Fruit fly (Drosophila melanogaster) whole organism, embryonic: ENCODE measurements around the gene VhaAC45RP.
A peak's percentile ranks its signal among the peaks of the same experiment; 100 is the strongest.

Experiments used
- Atf-2 ChIP-seq: fragments of 200-800 bp; sonication (Bioruptor generic); optimal IDR thresholded peaks from 2 replicates; lab custom pipeline; 2016; ENCODE audit warnings: missing biosample characterization, missing genetic modification characterization
- B-H1 ChIP-seq: fragments of 200-800 bp; sonication (Bioruptor generic); IDR thresholded peaks from 3 replicates; pipeline ENCODE4 v1.3.6; 2022; ENCODE audit warnings: missing biosample characterization, missing genetic modification characterization
- CG10274 ChIP-seq: fragments of 200-800 bp; sonication (Bioruptor generic); optimal IDR thresholded peaks from 3 replicates; lab custom pipeline; 2017; ENCODE audit warnings: missing biosample characterization, mild to moderate bottlenecking, missing genetic modification characterization
- CG10654 ChIP-seq: fragments of 200-800 bp; sonication (Bioruptor generic); optimal IDR thresholded peaks from 2 replicates; lab custom pipeline; 2016; ENCODE audit warnings: missing biosample characterization, missing genetic modification characterization
- CG11093 ChIP-seq: fragments of 200-800 bp; sonication (Bioruptor generic); IDR thresholded peaks from 3 replicates; pipeline ENCODE4 v1.3.6; 2022; ENCODE audit warnings: missing biosample characterization, missing genetic modification characterization
- CG12104 ChIP-seq: fragments of 200-800 bp; sonication (Bioruptor generic); optimal IDR thresholded peaks from 3 replicates; lab custom pipeline; 2016; ENCODE audit warnings: missing biosample characterization, missing genetic modification characterization
- CG12299 ChIP-seq: fragments of 200-800 bp; sonication (Bioruptor generic); optimal IDR thresholded peaks from 2 replicates; lab custom pipeline; 2018; ENCODE audit warnings: missing biosample characterization, mild to moderate bottlenecking, missing genetic modification characterization
- CG13287 ChIP-seq: fragments of 200-800 bp; sonication (Bioruptor generic); IDR thresholded peaks from 2 replicates; pipeline ENCODE4 v1.3.6; 2022; ENCODE audit warnings: missing biosample characterization, missing genetic modification characterization; ENCODE audit not compliant: partially characterized antibody
- CG14667 ChIP-seq: fragments of 200-800 bp; sonication (Bioruptor generic); IDR thresholded peaks from 2 replicates; pipeline ENCODE4 v1.3.6; 2022; ENCODE audit warnings: missing biosample characterization, missing genetic modification characterization
- CG14965 ChIP-seq: fragments of 200-800 bp; sonication (Bioruptor generic); optimal IDR thresholded peaks from 2 replicates; lab custom pipeline; 2016; ENCODE audit warnings: missing biosample characterization, missing genetic modification characterization, borderline replicate concordance
- CG15514 ChIP-seq: fragments of 200-800 bp; sonication (Bioruptor generic); optimal IDR thresholded peaks from 3 replicates; lab custom pipeline; 2017; ENCODE audit warnings: missing biosample characterization, missing genetic modification characterization, mild to moderate bottlenecking, moderate library complexity, missing genetic modification reagents
- CG16863 ChIP-seq: fragments of 200-800 bp; sonication (Bioruptor generic); optimal IDR thresholded peaks from 3 replicates; lab custom pipeline; 2016; ENCODE audit warnings: missing biosample characterization, missing genetic modification characterization
- CG17186 ChIP-seq: fragments of 200-800 bp; sonication (Bioruptor generic); optimal IDR thresholded peaks from 3 replicates; lab custom pipeline; 2017; ENCODE audit warnings: missing biosample characterization, missing genetic modification reagents, missing genetic modification characterization
- CG2889 ChIP-seq: fragments of 200-800 bp; sonication (Bioruptor generic); IDR thresholded peaks from 3 replicates; pipeline ENCODE4 v1.3.6; 2022; ENCODE audit warnings: missing biosample characterization, missing genetic modification characterization
- CG30403 ChIP-seq: fragments of 200-800 bp; sonication (Bioruptor generic); optimal IDR thresholded peaks from 3 replicates; lab custom pipeline; 2016; ENCODE audit warnings: missing biosample characterization, missing genetic modification characterization
- CG4617 ChIP-seq: fragments of 200-800 bp; sonication (Bioruptor generic); optimal IDR thresholded peaks from 3 replicates; lab custom pipeline; 2016; ENCODE audit warnings: missing biosample characterization, missing genetic modification characterization, borderline replicate concordance
- CG5180 ChIP-seq: fragments of 200-800 bp; sonication (Bioruptor generic); optimal IDR thresholded peaks from 3 replicates; lab custom pipeline; 2017; ENCODE audit warnings: missing biosample characterization, missing genetic modification characterization, mild to moderate bottlenecking, moderate library complexity, missing genetic modification reagents
- CG6765 ChIP-seq: fragments of 200-800 bp; sonication (Bioruptor generic); optimal IDR thresholded peaks from 3 replicates; lab custom pipeline; 2017; ENCODE audit warnings: missing biosample characterization, mild to moderate bottlenecking, missing genetic modification characterization
- CG7745 ChIP-seq: fragments of 200-800 bp; sonication (Bioruptor generic); optimal IDR thresholded peaks from 2 replicates; lab custom pipeline; 2018; ENCODE audit warnings: missing biosample characterization, mild to moderate bottlenecking, missing genetic modification characterization, moderate library complexity
- CG9609 ChIP-seq: fragments of 200-800 bp; sonication (Bioruptor generic); optimal IDR thresholded peaks from 3 replicates; lab custom pipeline; 2016; ENCODE audit warnings: missing biosample characterization, missing genetic modification characterization
- CG9876 ChIP-seq: fragments of 200-800 bp; sonication (Bioruptor generic); optimal IDR thresholded peaks from 2 replicates; lab custom pipeline; 2016; ENCODE audit warnings: missing biosample characterization, missing genetic modification characterization
- CG9932 ChIP-seq: fragments of 200-800 bp; sonication (Bioruptor generic); IDR thresholded peaks from 2 replicates; pipeline ENCODE4 v1.3.6; 2022; ENCODE audit warnings: missing biosample characterization, missing genetic modification characterization
- CTCF ChIP-seq: fragments of 200-800 bp; sonication (Bioruptor generic); optimal IDR thresholded peaks from 2 replicates; lab custom pipeline; 2017; ENCODE audit warnings: missing biosample characterization, mild to moderate bottlenecking, missing genetic modification characterization, moderate library complexity
- Hr78 ChIP-seq, 2 experiments: fragments of 200-800 bp in 1 of 2; fragments of >200 bp in 1 of 2; sonication (Bioruptor generic) in 1 of 2; optimal IDR thresholded peaks; 2 replicates each; lab custom pipeline; 2017 to 2019; ENCODE audit warnings: missing biosample characterization in 2 of 2, missing genetic modification characterization in 2 of 2, mild to moderate bottlenecking in 1 of 2, moderate library complexity in 1 of 2
- Lpt ChIP-seq: fragments of >200 bp; optimal IDR thresholded peaks from 2 replicates; lab custom pipeline; 2018; ENCODE audit warnings: missing biosample characterization, missing genetic modification characterization
- Nf-YB ChIP-seq: fragments of 200-800 bp; sonication (Bioruptor generic); optimal IDR thresholded peaks from 3 replicates; lab custom pipeline; 2019; ENCODE audit warnings: missing biosample characterization, mild to moderate bottlenecking, missing genetic modification characterization, moderate library complexity
- Sox102F ChIP-seq: fragments of 200-800 bp; sonication (Bioruptor generic); optimal IDR thresholded peaks from 2 replicates; lab custom pipeline; 2018; ENCODE audit warnings: missing biosample characterization, mild to moderate bottlenecking, missing genetic modification characterization, moderate library complexity
- Stat92E ChIP-seq, 3 experiments: fragments of >200 bp in 2 of 3; fragments of 200-800 bp in 1 of 3; sonication (Bioruptor generic) in 1 of 3; optimal IDR thresholded peaks; 2 replicates each; lab custom pipeline; 2017 to 2019; ENCODE audit warnings: missing biosample characterization in 3 of 3, missing genetic modification characterization in 3 of 3, mild to moderate bottlenecking in 1 of 3, moderate library complexity in 1 of 3
- Usf ChIP-seq: fragments of 200-800 bp; sonication (Bioruptor generic); optimal IDR thresholded peaks from 2 replicates; lab custom pipeline; 2017; ENCODE audit warnings: missing genotype, missing biosample characterization, missing genetic modification characterization
- YL-1 ChIP-seq: fragments of 200-800 bp; sonication (Bioruptor generic); optimal IDR thresholded peaks from 3 replicates; lab custom pipeline; 2017; ENCODE audit warnings: missing biosample characterization, mild to moderate bottlenecking, missing genetic modification characterization
- amos ChIP-seq: fragments of 200-800 bp; sonication (Bioruptor generic); IDR thresholded peaks from 2 replicates; pipeline ENCODE4 v1.3.6; 2022; ENCODE audit warnings: missing biosample characterization, missing genetic modification characterization; ENCODE audit not compliant: partially characterized antibody
- ara ChIP-seq: fragments of 200-800 bp; sonication (Bioruptor generic); IDR thresholded peaks from 2 replicates; pipeline ENCODE4 v1.3.6; 2022; ENCODE audit warnings: missing biosample characterization, missing genetic modification characterization
- bcd ChIP-seq: fragments of 200-800 bp; sonication (Bioruptor generic); optimal IDR thresholded peaks from 2 replicates; lab custom pipeline; 2017; ENCODE audit warnings: missing biosample characterization, mild to moderate bottlenecking, missing genetic modification characterization
- cad ChIP-seq: fragments of >200 bp; optimal IDR thresholded peaks from 2 replicates; lab custom pipeline; 2017; ENCODE audit warnings: missing biosample characterization, missing genetic modification characterization
- dysf ChIP-seq: fragments of 200-800 bp; sonication (Bioruptor generic); IDR thresholded peaks from 3 replicates; pipeline ENCODE4 v1.3.6; 2022; ENCODE audit warnings: missing biosample characterization, missing genetic modification characterization
- fu2 ChIP-seq: fragments of 200-800 bp; sonication (Bioruptor generic); optimal IDR thresholded peaks from 2 replicates; lab custom pipeline; 2016; ENCODE audit warnings: missing biosample characterization, missing genetic modification characterization
- insv ChIP-seq, 2 experiments: fragments of 200-800 bp; sonication (Bioruptor generic); optimal IDR thresholded peaks; 3 replicates each; lab custom pipeline; 2016 to 2018; ENCODE audit warnings: missing biosample characterization in 2 of 2, missing genetic modification characterization in 2 of 2
- inv ChIP-seq: fragments of 200-800 bp; sonication (Bioruptor generic); IDR thresholded peaks from 2 replicates; pipeline ENCODE4 v1.3.6; 2022; ENCODE audit warnings: missing biosample characterization, missing genetic modification characterization; ENCODE audit not compliant: partially characterized antibody
- lab ChIP-seq: fragments of 200-800 bp; sonication (Bioruptor generic); optimal IDR thresholded peaks from 3 replicates; lab custom pipeline; 2017; ENCODE audit warnings: missing biosample characterization, missing genetic modification characterization, mild to moderate bottlenecking, moderate library complexity, missing genetic modification reagents
- lov ChIP-seq, 2 experiments: fragments of 200-800 bp in 1 of 2; fragments of >200 bp in 1 of 2; sonication (Bioruptor generic) in 1 of 2; IDR thresholded peaks in 1 of 2; optimal IDR thresholded peaks in 1 of 2; 2 replicates in 1 of 2; 3 replicates in 1 of 2; pipeline versions ENCODE4 v1.3.6 to Lab custom; 2017 to 2022; ENCODE audit warnings: missing biosample characterization in 1 of 2, missing genetic modification characterization in 1 of 2
- luna ChIP-seq: fragments of 200-800 bp; sonication (Bioruptor generic); optimal IDR thresholded peaks from 2 replicates; lab custom pipeline; 2016; ENCODE audit warnings: missing biosample characterization, missing genetic modification characterization
- nom ChIP-seq: fragments of 200-800 bp; sonication (Bioruptor generic); optimal IDR thresholded peaks from 2 replicates; lab custom pipeline; 2017; ENCODE audit warnings: missing biosample characterization, missing genetic modification characterization, mild to moderate bottlenecking, moderate library complexity, missing genetic modification reagents
- ranshi ChIP-seq: fragments of 200-800 bp; sonication (Bioruptor generic); IDR thresholded peaks from 2 replicates; pipeline ENCODE4 v1.3.6; 2022; ENCODE audit warnings: missing biosample characterization, missing genetic modification characterization
- ro ChIP-seq: fragments of 200-800 bp; sonication (Bioruptor generic); IDR thresholded peaks from 2 replicates; pipeline ENCODE4 v1.3.6; 2022; ENCODE audit warnings: missing biosample characterization, missing genetic modification characterization
- row ChIP-seq: fragments of 200-800 bp; sonication (Bioruptor generic); IDR thresholded peaks from 3 replicates; pipeline ENCODE4 v1.3.6; 2022; ENCODE audit warnings: missing biosample characterization, missing genetic modification characterization
- schlank ChIP-seq: fragments of 200-800 bp; sonication (Bioruptor generic); optimal IDR thresholded peaks from 2 replicates; lab custom pipeline; 2018; ENCODE audit warnings: missing biosample characterization, mild to moderate bottlenecking, missing genetic modification characterization
- sima ChIP-seq: fragments of 200-800 bp; sonication (Bioruptor generic); optimal IDR thresholded peaks from 2 replicates; lab custom pipeline; 2016; ENCODE audit warnings: missing biosample characterization, missing genetic modification characterization
- sug ChIP-seq: fragments of 200-800 bp; optimal IDR thresholded peaks from 2 replicates; lab custom pipeline; 2019; ENCODE audit warnings: missing biosample characterization, mild to moderate bottlenecking, missing genetic modification characterization, moderate library complexity
- tup ChIP-seq: fragments of 200-800 bp; sonication (Bioruptor generic); optimal IDR thresholded peaks from 2 replicates; lab custom pipeline; 2016; ENCODE audit warnings: missing biosample characterization, mild to moderate bottlenecking, missing genetic modification characterization, moderate library complexity
- vfl ChIP-seq: fragments of 200-800 bp; sonication (Bioruptor generic); optimal IDR thresholded peaks from 2 replicates; lab custom pipeline; 2016; ENCODE audit warnings: missing biosample characterization, missing genetic modification characterization

Gene VhaAC45RP

dm6 chr3R:30189836-30190235 is 23.6 kb upstream of the VhaAC45RP start (continued):
- peak; percentile 25 for TF ChIP-seq nom (GFP tag; lab: Kevin White, UChicago)
- TF ChIP-seq luna = no peak
- peak; percentile 75 for TF ChIP-seq CG30403 (GFP tag; lab: Kevin White, UChicago)
- peak; percentile 10 for TF ChIP-seq Nf-YB (GFP tag; lab: Kevin White, UChicago)
- peak; percentile 3 for TF ChIP-seq CTCF (GFP tag; lab: Kevin White, UChicago)
- no peak for TF ChIP-seq CG9876 (GFP tag; lab: Kevin White, UChicago)
- peak; percentile 67 for TF ChIP-seq B-H1 (GFP tag; lab: Robert Waterston, UW)
- TF ChIP-seq CG2889 = 0 out of 3 replicates have a peak, but pooled peaks have one; percentile 36
- TF ChIP-seq lov (optimal IDR thresholded peaks at IDR 0.05; lab: Kevin White, UChicago) = no peak
- 0 out of 3 replicates have a peak, but pooled peaks have one; percentile 36 for TF ChIP-seq lov (GFP tag; IDR thresholded peaks at IDR 0.05; lab: Robert Waterston, UW)
- TF ChIP-seq cad = no peak
- peak; percentile 50 for TF ChIP-seq CG12104 (GFP tag; lab: Kevin White, UChicago)
- TF ChIP-seq YL-1 = no peak
- peak; percentile 49 for TF ChIP-seq CG9932 (GFP tag; lab: Robert Waterston, UW)
- TF ChIP-seq sima (GFP tag; lab: Kevin White, UChicago) = no peak
- peak; percentile 71 for TF ChIP-seq CG14667 (GFP tag; lab: Robert Waterston, UW)
- TF ChIP-seq CG10274 (GFP tag; lab: Kevin White, UChicago) = peak; percentile 51
- no peak for TF ChIP-seq CG6765 (GFP tag; lab: Kevin White, UChicago)
- TF ChIP-seq CG10654 (GFP tag; lab: Kevin White, UChicago) = peak; percentile 52
- no peak for TF ChIP-seq CG17186 (GFP tag; lab: Kevin White, UChicago)
- TF ChIP-seq CG11093 (GFP tag; lab: Robert Waterston, UW) = peak; percentile 48; the same call in 1 of the 3 replicates
- TF ChIP-seq amos (GFP tag; lab: Robert Waterston, UW) = no peak
- no peak for TF ChIP-seq CG13287 (GFP tag; lab: Robert Waterston, UW)
- no peak for TF ChIP-seq Lpt
- TF ChIP-seq inv (GFP tag; lab: Robert Waterston, UW) = no peak
- peak; percentile 34 for TF ChIP-seq CG4617 (GFP tag; lab: Kevin White, UChicago)
- TF ChIP-seq schlank (tag; lab: Kevin White, UChicago) = no peak
- TF ChIP-seq sug (tag; lab: Kevin White, UChicago) = peak; percentile 31
- TF ChIP-seq bcd (GFP tag; lab: Kevin White, UChicago) = peak; percentile 72
- peak in 1 of 2 experiments; percentile 34 for TF ChIP-seq Hr78 (GFP tag; optimal IDR thresholded peaks at IDR 0.05; lab: Kevin White, UChicago)
- TF ChIP-seq Usf = peak; percentile 16
- no peak for TF ChIP-seq tup
- TF ChIP-seq row (GFP tag; lab: Robert Waterston, UW) = peak; percentile 77
- peak; percentile 22 for TF ChIP-seq CG16863
- peak; percentile 18 for TF ChIP-seq Atf-2
- TF ChIP-seq ara (GFP tag; lab: Robert Waterston, UW) = peak; percentile 62
- no peak for TF ChIP-seq fu2 (GFP tag; lab: Kevin White, UChicago)
- peak; percentile 48 for TF ChIP-seq CG5180
- TF ChIP-seq dysf = peak; percentile 88
- no peak for TF ChIP-seq CG14965 (GFP tag; lab: Kevin White, UChicago)
- no peak for TF ChIP-seq Stat92E (GFP tag; optimal IDR thresholded peaks at IDR 0.05; lab: Kevin White, UChicago)
- TF ChIP-seq CG12299 (tag; lab: Kevin White, UChicago) = peak; percentile 40
- TF ChIP-seq Sox102F = peak; percentile 83
- TF ChIP-seq CG7745 (tag; lab: Kevin White, UChicago) = no peak
- TF ChIP-seq insv (GFP tag; optimal IDR thresholded peaks at IDR 0.05; lab: Kevin White, UChicago) = no peak
- TF ChIP-seq lab (GFP tag; lab: Kevin White, UChicago) = peak; percentile 85
- peak; percentile 86 for TF ChIP-seq ranshi (GFP tag; lab: Robert Waterston, UW)
- peak; percentile 67 for TF ChIP-seq ro (GFP tag; lab: Robert Waterston, UW)
- peak; percentile 60 for TF ChIP-seq CG9609 (GFP tag; lab: Kevin White, UChicago)
- TF ChIP-seq vfl (GFP tag; lab: Kevin White, UChicago) = no peak
- TF ChIP-seq CG15514 = peak; percentile 45
